Fruit fly (Drosophila melanogaster): Measurements from ENCODE around the gene CG14397.

CG14397 gene

dm6 chr2L:21108759-21109282 lies 17.8 kb downstream of the CG14397 start (continued):
- TF ChIP-seq CG8632 (GFP tag; optimal IDR thresholded peaks at IDR 0.05) (peak; percentile 6), Smox (GFP tag; optimal IDR thresholded peaks at IDR 0.05) (peak; percentile 34), CG3919 (GFP tag; optimal IDR thresholded peaks at IDR 0.05) (no peak), fd59A (GFP tag; optimal IDR thresholded peaks at IDR 0.05) (peak; percentile 49), CG31627 (GFP tag; optimal IDR thresholded peaks at IDR 0.05) (peak; percentile 33), Eip75B (GFP tag; optimal IDR thresholded peaks at IDR 0.05) (peak; percentile 53), dsx (GFP tag; optimal IDR thresholded peaks at IDR 0.05; ENCODE audit: poor library complexity, severe bottlenecking) (no peak), net (GFP tag; optimal IDR thresholded peaks at IDR 0.05) (peak; percentile 37), CG8319 (GFP tag; optimal IDR thresholded peaks at IDR 0.05) (no peak), salr (GFP tag; optimal IDR thresholded peaks at IDR 0.05) (peak in 1 of 2 experiments; percentile 18), CG15336 (GFP tag; IDR thresholded peaks at IDR 0.05) (no peak), esn (GFP tag; optimal IDR thresholded peaks at IDR 0.05) (peak; percentile 54)

dm6 chr2L:21109680-21110079 lies 18.7 kb downstream of the CG14397 start:
- TF ChIP-seq salr (GFP tag; optimal IDR thresholded peaks at IDR 0.05) (no peak), net (GFP tag; optimal IDR thresholded peaks at IDR 0.05) (no peak)

DNA sequence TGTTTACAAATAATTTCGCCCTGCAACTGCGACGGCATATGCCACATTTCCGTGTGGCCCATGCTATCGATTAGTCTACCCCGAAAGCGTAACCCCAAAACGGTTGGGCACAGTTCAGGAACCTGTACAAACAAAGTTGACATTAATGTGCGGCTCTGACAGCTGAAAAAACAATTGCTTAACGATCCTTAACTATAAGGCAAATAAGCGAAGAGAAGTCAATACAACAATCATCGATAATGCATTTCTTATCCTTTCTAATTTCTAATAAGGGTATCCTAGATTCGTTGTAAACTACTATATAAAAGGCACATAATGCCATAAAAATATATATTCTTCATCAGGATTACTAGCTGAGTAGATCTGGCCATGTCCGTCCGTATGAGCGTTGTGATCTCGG lies 20.8 kb downstream of the CG14397 start:
- no peak for TF ChIP-seq esn (GFP tag; optimal IDR thresholded peaks at IDR 0.05)
- TF ChIP-seq fkh (GFP tag; optimal IDR thresholded peaks at IDR 0.05) = peak; percentile 24

DNA sequence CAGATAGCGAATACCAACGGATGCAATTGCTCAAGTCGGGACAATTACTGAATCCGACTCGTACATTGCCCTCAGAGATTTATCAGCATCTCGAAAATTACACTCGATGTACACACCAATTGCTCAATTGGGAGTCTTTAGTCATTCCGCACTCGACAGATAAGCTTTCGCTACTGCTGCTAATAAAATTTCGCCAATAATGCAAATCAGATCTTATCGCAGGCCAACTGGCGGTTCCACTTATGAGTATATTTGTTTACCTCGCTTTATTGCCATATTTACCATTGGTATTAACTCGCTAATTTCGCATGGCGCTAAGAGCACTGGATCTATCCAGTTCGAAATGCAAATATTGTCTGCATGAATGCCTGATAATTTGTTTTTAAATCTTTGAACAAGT lies 22.5 kb downstream of the CG14397 start:
- no peak for TF ChIP-seq dac (GFP tag; optimal IDR thresholded peaks at IDR 0.05)
- no peak for TF ChIP-seq Sox15 (GFP tag; optimal IDR thresholded peaks at IDR 0.05)
- no peak for TF ChIP-seq Lpt (GFP tag; optimal IDR thresholded peaks at IDR 0.05)
- TF ChIP-seq esn (GFP tag; optimal IDR thresholded peaks at IDR 0.05) = no peak
- no peak for TF ChIP-seq CG11762 (GFP tag; optimal IDR thresholded peaks at IDR 0.05; ENCODE audit: insufficient read depth)
- TF ChIP-seq CG6276 (GFP tag; optimal IDR thresholded peaks at IDR 0.05) = no peak
- TF ChIP-seq topi (GFP tag; optimal IDR thresholded peaks at IDR 0.05) = no peak
- TF ChIP-seq fkh (GFP tag; optimal IDR thresholded peaks at IDR 0.05) = peak; percentile 39
- no peak for TF ChIP-seq CG3919 (GFP tag; optimal IDR thresholded peaks at IDR 0.05)
- TF ChIP-seq svp (GFP tag) = peak; percentile 83
- TF ChIP-seq vri (GFP tag; optimal IDR thresholded peaks at IDR 0.05) = peak; percentile 69
- TF ChIP-seq salr (GFP tag; optimal IDR thresholded peaks at IDR 0.05) = no peak
- peak; percentile 19 for TF ChIP-seq Eip93F (GFP tag; optimal IDR thresholded peaks at IDR 0.05)
- TF ChIP-seq CG10631 (GFP tag; optimal IDR thresholded peaks at IDR 0.05) = no peak
- TF ChIP-seq dsx (GFP tag; optimal IDR thresholded peaks at IDR 0.05; ENCODE audit: poor library complexity, severe bottlenecking) = no peak
- peak; percentile 15 for TF ChIP-seq Met (GFP tag; optimal IDR thresholded peaks at IDR 0.05)
- TF ChIP-seq cyc (GFP tag; optimal IDR thresholded peaks at IDR 0.05) = no peak
- TF ChIP-seq Smox (GFP tag; optimal IDR thresholded peaks at IDR 0.05) = no peak
- TF ChIP-seq CG15336 (GFP tag; IDR thresholded peaks at IDR 0.05) = no peak
- TF ChIP-seq pdm3 (GFP tag; optimal IDR thresholded peaks at IDR 0.05) = no peak

- TF ChIP-seq CG6276 (GFP tag; optimal IDR thresholded peaks at IDR 0.05) (no peak), fd85E (GFP tag; optimal IDR thresholded peaks at IDR 0.05) (no peak), CG11294 (GFP tag; IDR thresholded peaks at IDR 0.05) (no peak)
Observed at dm6 chr2L:21115687-21116086, 24.7 kb downstream of the CG14397 start.

dm6 chr2L:21135764-21136163 lies 44.7 kb downstream of the CG14397 start:
- no peak for TF ChIP-seq CG15336 (GFP tag; IDR thresholded peaks at IDR 0.05)
- no peak for TF ChIP-seq Met (GFP tag; optimal IDR thresholded peaks at IDR 0.05)
- no peak for TF ChIP-seq CG6808 (GFP tag; optimal IDR thresholded peaks at IDR 0.05)
- TF ChIP-seq CG3919 (GFP tag; optimal IDR thresholded peaks at IDR 0.05) = no peak
- TF ChIP-seq acj6 (GFP tag; optimal IDR thresholded peaks at IDR 0.05) = no peak
- TF ChIP-seq ss (GFP tag; optimal IDR thresholded peaks at IDR 0.05) = no peak
- no peak for TF ChIP-seq Smox (GFP tag; optimal IDR thresholded peaks at IDR 0.05)
- TF ChIP-seq pdm3 (GFP tag; optimal IDR thresholded peaks at IDR 0.05) = no peak
- no peak for TF ChIP-seq Hr4 (GFP tag; optimal IDR thresholded peaks at IDR 0.05)
- no peak for TF ChIP-seq Hr39 (GFP tag; optimal IDR thresholded peaks at IDR 0.05)
- no peak for TF ChIP-seq spab (GFP tag; optimal IDR thresholded peaks at IDR 0.05)
